Worm (Caenorhabditis elegans) whole organism, late embryonic: ENCODE measurements around the gene F21A3.4.

Source experiments
- C08G9.2 ChIP-seq: sonication (generic microtip); optimal IDR thresholded peaks from 2 replicates; lab custom pipeline; 2016; ENCODE audit warnings: mild to moderate bottlenecking, missing genetic modification characterization, moderate library complexity, missing compliant biosample characterization
- F13H6.1 ChIP-seq: sonication (generic microtip); optimal IDR thresholded peaks from 2 replicates; lab custom pipeline; 2016; ENCODE audit warnings: missing genetic modification characterization, missing compliant biosample characterization
- K02D7.2 ChIP-seq: sonication (generic microtip); optimal IDR thresholded peaks from 2 replicates; lab custom pipeline; 2017; ENCODE audit warnings: mild to moderate bottlenecking, missing genetic modification characterization, missing compliant biosample characterization
- K09A11.1 ChIP-seq: sonication (generic microtip); optimal IDR thresholded peaks from 2 replicates; lab custom pipeline; 2017; ENCODE audit warnings: antibody characterized with exemption, mild to moderate bottlenecking, missing genetic modification characterization, missing compliant biosample characterization; ENCODE audit not compliant: insufficient read depth
- Y22D7AL.16 ChIP-seq: sonication (generic microtip); optimal IDR thresholded peaks from 2 replicates; lab custom pipeline; 2016; ENCODE audit warnings: missing genetic modification characterization, missing compliant biosample characterization
- ahr-1 ChIP-seq: sonication (generic microtip); optimal IDR thresholded peaks from 2 replicates; lab custom pipeline; 2016; ENCODE audit warnings: missing genetic modification characterization, missing compliant biosample characterization
- ama-1 ChIP-seq: fragments of 150-350 bp; optimal IDR thresholded peaks from 2 replicates; lab custom pipeline; 2014
- ceh-18 ChIP-seq: sonication (generic microtip); optimal IDR thresholded peaks from 2 replicates; lab custom pipeline; 2016; ENCODE audit warnings: missing genetic modification characterization, missing compliant biosample characterization
- ceh-22 ChIP-seq: sonication (generic microtip); optimal IDR thresholded peaks from 2 replicates; lab custom pipeline; 2017; ENCODE audit warnings: missing biosample characterization, missing genetic modification characterization
- ceh-24 ChIP-seq: sonication (generic microtip); optimal IDR thresholded peaks from 2 replicates; lab custom pipeline; 2016; ENCODE audit warnings: mild to moderate bottlenecking, missing genetic modification characterization, missing compliant biosample characterization
- ceh-48 ChIP-seq: sonication (generic microtip); optimal IDR thresholded peaks from 2 replicates; lab custom pipeline; 2016; ENCODE audit warnings: missing genetic modification characterization, inconsistent platforms, missing compliant biosample characterization
- ceh-9 ChIP-seq: sonication (generic microtip); optimal IDR thresholded peaks from 2 replicates; lab custom pipeline; 2016; ENCODE audit warnings: mild to moderate bottlenecking, missing genetic modification characterization, inconsistent platforms, missing compliant biosample characterization
- che-1 ChIP-seq: sonication (generic microtip); optimal IDR thresholded peaks from 2 replicates; lab custom pipeline; 2016; ENCODE audit warnings: mild to moderate bottlenecking, missing genetic modification characterization, missing compliant biosample characterization
- elt-2 ChIP-seq: sonication (generic microtip); optimal IDR thresholded peaks from 2 replicates; lab custom pipeline; 2016; ENCODE audit warnings: missing genetic modification reagents, missing genetic modification characterization, missing compliant biosample characterization
- elt-4 ChIP-seq: sonication (generic microtip); optimal IDR thresholded peaks from 2 replicates; lab custom pipeline; 2016; ENCODE audit warnings: missing genetic modification characterization, missing compliant biosample characterization
- fkh-10 ChIP-seq: fragments of 150-350 bp; optimal IDR thresholded peaks from 2 replicates; lab custom pipeline; 2014; ENCODE audit warnings: missing biosample characterization, missing genetic modification reagents, missing genetic modification characterization
- hlh-6 ChIP-seq: sonication (generic microtip); optimal IDR thresholded peaks from 2 replicates; lab custom pipeline; 2016; ENCODE audit warnings: missing genotype, missing genetic modification characterization, missing compliant biosample characterization
- lim-6 ChIP-seq: sonication (generic microtip); optimal IDR thresholded peaks from 2 replicates; lab custom pipeline; 2016; ENCODE audit warnings: missing genetic modification characterization, missing compliant biosample characterization
- lin-11 ChIP-seq: fragments of 200-800 bp; sonication (Bioruptor generic); optimal IDR thresholded peaks from 2 replicates; lab custom pipeline; 2018; ENCODE audit warnings: mild to moderate bottlenecking, missing genetic modification characterization, missing compliant biosample characterization
- madf-2 ChIP-seq: sonication (generic microtip); optimal IDR thresholded peaks from 2 replicates; lab custom pipeline; 2017; ENCODE audit warnings: missing genetic modification characterization, missing compliant biosample characterization
- nfya-1 ChIP-seq: sonication (generic microtip); optimal IDR thresholded peaks from 2 replicates; lab custom pipeline; 2017; ENCODE audit warnings: missing genetic modification characterization, mild to moderate bottlenecking, missing compliant biosample characterization, antibody characterized with exemption, moderate library complexity
- nhr-11 ChIP-seq: fragments of 150-350 bp; optimal IDR thresholded peaks from 2 replicates; lab custom pipeline; 2014; ENCODE audit warnings: missing biosample characterization, missing genetic modification characterization
- nhr-232 ChIP-seq: sonication (generic microtip); optimal IDR thresholded peaks from 2 replicates; lab custom pipeline; 2016; ENCODE audit warnings: missing genetic modification characterization, missing compliant biosample characterization
- odd-2 ChIP-seq: sonication (generic microtip); optimal IDR thresholded peaks from 2 replicates; lab custom pipeline; 2017; ENCODE audit warnings: antibody characterized with exemption, mild to moderate bottlenecking, missing genetic modification characterization, missing compliant biosample characterization
- pag-3 ChIP-seq: sonication (generic microtip); optimal IDR thresholded peaks from 2 replicates; lab custom pipeline; 2016; ENCODE audit warnings: missing compliant biosample characterization, missing genetic modification characterization, borderline replicate concordance
- pat-9 ChIP-seq: fragments of 200-800 bp; sonication (Bioruptor generic); optimal IDR thresholded peaks from 2 replicates; lab custom pipeline; 2018; ENCODE audit warnings: mild to moderate bottlenecking, missing genetic modification characterization, moderate library complexity, missing compliant biosample characterization
- pros-1 ChIP-seq: fragments of 150-350 bp; optimal IDR thresholded peaks from 2 replicates; lab custom pipeline; 2014; ENCODE audit warnings: missing biosample characterization, missing genetic modification reagents, missing genetic modification characterization
- rnt-1 ChIP-seq: sonication (generic microtip); optimal IDR thresholded peaks from 2 replicates; lab custom pipeline; 2016; ENCODE audit warnings: missing genetic modification characterization, missing compliant biosample characterization
- sdc-2 ChIP-seq: sonication (generic microtip); optimal IDR thresholded peaks from 2 replicates; lab custom pipeline; 2016; ENCODE audit warnings: missing genotype, missing genetic modification characterization, missing compliant biosample characterization
- sox-2 ChIP-seq: fragments of 200-800 bp; sonication (Bioruptor generic); IDR thresholded peaks from 2 replicates; pipeline ENCODE4 v1.3.6; 2022; ENCODE audit warnings: missing genetic modification reagents, missing genetic modification characterization, missing compliant biosample characterization
- sox-4 ChIP-seq: sonication (generic microtip); optimal IDR thresholded peaks from 2 replicates; lab custom pipeline; 2017; ENCODE audit warnings: mild to moderate bottlenecking, missing genetic modification characterization, inconsistent platforms, missing compliant biosample characterization
- syd-9 ChIP-seq: sonication (generic microtip); optimal IDR thresholded peaks from 2 replicates; lab custom pipeline; 2016; ENCODE audit warnings: mild to moderate bottlenecking, missing genetic modification characterization, moderate library complexity, missing compliant biosample characterization
- unc-3 ChIP-seq, 2 experiments: fragments of 200-800 bp in 1 of 2; sonication (Bioruptor generic) in 1 of 2; sonication (generic microtip) in 1 of 2; conservative IDR thresholded peaks in 1 of 2; optimal IDR thresholded peaks in 1 of 2; 2 replicates each; pipeline versions ENCODE4 v1.3.6 to Lab custom; 2016 to 2022; ENCODE audit warnings: missing compliant biosample characterization in 2 of 2, missing genetic modification characterization in 2 of 2, missing genetic modification reagents in 1 of 2
- unc-42 ChIP-seq: sonication (generic microtip); optimal IDR thresholded peaks from 2 replicates; lab custom pipeline; 2016; ENCODE audit warnings: missing genotype, missing genetic modification characterization, missing compliant biosample characterization
- zip-5 ChIP-seq: sonication (generic microtip); optimal IDR thresholded peaks from 2 replicates; lab custom pipeline; 2016; ENCODE audit warnings: missing genetic modification characterization, missing compliant biosample characterization
- ztf-16 ChIP-seq: sonication (generic microtip); optimal IDR thresholded peaks from 2 replicates; lab custom pipeline; 2017; ENCODE audit warnings: missing genetic modification characterization, missing compliant biosample characterization

Gene F21A3.4

ce11 chrV:15553869-15554268, 17.4 kb downstream of the F21A3.4 start (continued):
- TF ChIP-seq Y22D7AL.16 (tag; lab: Kevin White, UChicago) (peak; percentile 22), ceh-18 (tag; lab: Kevin White, UChicago) (no peak), pros-1 (tag; lab: Kevin White, UChicago) (no peak), sox-4 (peak; percentile 44), nhr-232 (tag; lab: Kevin White, UChicago) (peak; percentile 43), lim-6 (tag; lab: Kevin White, UChicago) (no peak), odd-2 (tag; lab: Kevin White, UChicago) (no peak), pat-9 (tag; lab: Kevin White, UChicago) (peak; percentile 27), syd-9 (tag; lab: Kevin White, UChicago) (peak; percentile 23), ceh-24 (no peak)

- TF ChIP-seq nhr-11 (no peak), madf-2 (no peak), lin-11 (tag; lab: Kevin White, UChicago) (no peak), F13H6.1 (tag; lab: Kevin White, UChicago) (no peak), K02D7.2 (tag; lab: Kevin White, UChicago) (no peak), ztf-16 (tag; lab: Kevin White, UChicago) (no peak), elt-4 (tag; lab: Kevin White, UChicago) (no peak), pros-1 (tag; lab: Kevin White, UChicago) (no peak), C08G9.2 (tag; lab: Kevin White, UChicago) (no peak), ceh-18 (tag; lab: Kevin White, UChicago) (no peak), lim-6 (tag; lab: Kevin White, UChicago) (no peak), ceh-24 (no peak), ceh-22 (tag; lab: Kevin White, UChicago) (no peak)
Measured at ce11 chrV:15559047-15559446, 22.6 kb downstream of the F21A3.4 start, which contains the start of gene acr-18. TSS of gene acr-18 (minus strand) at chrV:15559147.

- no peak for TF ChIP-seq K09A11.1 (tag; lab: Kevin White, UChicago)
- TF ChIP-seq sdc-2 (tag; lab: Kevin White, UChicago) = no peak
- no peak for TF ChIP-seq syd-9 (tag; lab: Kevin White, UChicago)
- TF ChIP-seq rnt-1 (tag; lab: Kevin White, UChicago) = no peak
- TF ChIP-seq unc-42 = no peak
- no peak for TF ChIP-seq sox-4
- no peak for TF ChIP-seq hlh-6 (tag; lab: Kevin White, UChicago)
- TF ChIP-seq ceh-48 (tag; lab: Kevin White, UChicago) = no peak
- no peak for TF ChIP-seq C08G9.2 (tag; lab: Kevin White, UChicago)
- no peak for TF ChIP-seq fkh-10 (GFP tag; lab: Kevin White, UChicago)
- no peak for TF ChIP-seq elt-2 (tag; lab: Kevin White, UChicago)
- no peak for TF ChIP-seq ama-1 (lab: Kevin White, UChicago)
- TF ChIP-seq ceh-9 (tag; lab: Kevin White, UChicago) = no peak
- no peak for TF ChIP-seq pag-3 (tag; lab: Kevin White, UChicago)
- no peak for TF ChIP-seq odd-2 (tag; lab: Kevin White, UChicago)
- TF ChIP-seq ahr-1 = no peak
- TF ChIP-seq sox-2 = no peak
- no peak for TF ChIP-seq zip-5 (tag; lab: Kevin White, UChicago)
- TF ChIP-seq unc-3 (GFP tag; conservative IDR thresholded peaks at IDR 0.05; lab: Robert Waterston, UW) = no peak
- no peak for TF ChIP-seq unc-3 (tag; optimal IDR thresholded peaks at IDR 0.05; lab: Kevin White, UChicago)
- no peak for TF ChIP-seq che-1 (tag; lab: Kevin White, UChicago)
Measured at ce11 chrV:15559729-15560128, 23.3 kb downstream of the F21A3.4 start.

ce11 chrV:15562541-15562940, 26.1 kb downstream of the F21A3.4 start:
- TF ChIP-seq nfya-1 (tag; lab: Kevin White, UChicago) (peak; percentile 62), fkh-10 (GFP tag; lab: Kevin White, UChicago) (no peak)
- TF ChIP-seq, all 69 proteins: peak for 1
